Fruit fly (Drosophila melanogaster): ENCODE measurements around the gene PNUTS.

The PNUTS gene

dm6 chr2L:852647-853111 is 17.6 kb upstream of the PNUTS start, which contains the start of the genes CG4291 and kraken:
Gene CG4291, minus strand, starts transcription at chr2L:852730.
Gene kraken, plus strand, starts transcription at chr2L:852768.
- TF ChIP-seq bab1 (GFP tag; optimal IDR thresholded peaks at IDR 0.05): peak; percentile 72
- no peak for TF ChIP-seq Clk (GFP tag; optimal IDR thresholded peaks at IDR 0.05)
- TF ChIP-seq cic (GFP tag; optimal IDR thresholded peaks at IDR 0.05): peak; percentile 53
- peak; percentile 87 for TF ChIP-seq CG12768 (GFP tag; optimal IDR thresholded peaks at IDR 0.05)
- peak; percentile 51 for TF ChIP-seq CG11617 (GFP tag; optimal IDR thresholded peaks at IDR 0.05)
- TF ChIP-seq CG7045 (GFP tag; optimal IDR thresholded peaks at IDR 0.05): peak; percentile 45
- TF ChIP-seq CG5204 (GFP tag; optimal IDR thresholded peaks at IDR 0.05): no peak
- peak; percentile 91 for TF ChIP-seq Mnt (GFP tag; optimal IDR thresholded peaks at IDR 0.05)
- peak; percentile 39 for TF ChIP-seq pad (GFP tag; optimal IDR thresholded peaks at IDR 0.05)
- TF ChIP-seq CG1620 (GFP tag; optimal IDR thresholded peaks at IDR 0.05): peak; percentile 66
- TF ChIP-seq cnc (optimal IDR thresholded peaks at IDR 0.05): no peak
- peak; percentile 39 for TF ChIP-seq Crg-1 (GFP tag; optimal IDR thresholded peaks at IDR 0.05)
- TF ChIP-seq tj (GFP tag; optimal IDR thresholded peaks at IDR 0.05): peak; percentile 46
- TF ChIP-seq kay (GFP tag; ENCODE audit: borderline replicate concordance): no peak
- peak; percentile 25 for TF ChIP-seq Hr96 (GFP tag; optimal IDR thresholded peaks at IDR 0.05)
- peak; percentile 74 for TF ChIP-seq toe (GFP tag; optimal IDR thresholded peaks at IDR 0.05)
- peak; percentile 44 for TF ChIP-seq CG33017 (tag; optimal IDR thresholded peaks at IDR 0.05)
- TF ChIP-seq CG14711 (tag; optimal IDR thresholded peaks at IDR 0.05): peak; percentile 28
- TF ChIP-seq ovo (GFP tag; optimal IDR thresholded peaks at IDR 0.05): peak; percentile 48
- TF ChIP-seq CG7101 (tag; optimal IDR thresholded peaks at IDR 0.05): peak; percentile 63

- TF ChIP-seq Hr96 (GFP tag; optimal IDR thresholded peaks at IDR 0.05) (peak; percentile 21), bab1 (GFP tag; optimal IDR thresholded peaks at IDR 0.05) (peak; percentile 21), kay (GFP tag; ENCODE audit: borderline replicate concordance) (no peak), ovo (GFP tag; optimal IDR thresholded peaks at IDR 0.05) (peak; percentile 71), cic (GFP tag; optimal IDR thresholded peaks at IDR 0.05) (no peak), cnc (optimal IDR thresholded peaks at IDR 0.05) (no peak), pad (GFP tag; optimal IDR thresholded peaks at IDR 0.05) (peak; percentile 10), CG7101 (tag; optimal IDR thresholded peaks at IDR 0.05) (peak; percentile 64), Crg-1 (GFP tag; optimal IDR thresholded peaks at IDR 0.05) (peak; percentile 55), toe (GFP tag; optimal IDR thresholded peaks at IDR 0.05) (peak; percentile 42), CG7045 (GFP tag; optimal IDR thresholded peaks at IDR 0.05) (no peak), CG11617 (GFP tag; optimal IDR thresholded peaks at IDR 0.05) (no peak), CG1620 (GFP tag; optimal IDR thresholded peaks at IDR 0.05) (peak; percentile 9), CG33017 (tag; optimal IDR thresholded peaks at IDR 0.05) (peak; percentile 51), CG14711 (tag; optimal IDR thresholded peaks at IDR 0.05) (peak; percentile 31)
These were observed 15.2 kb upstream of the PNUTS start, which contains the start of gene CG13949 for dm6 chr2L:855052-855547. Gene CG13949, plus strand, starts transcription at chr2L:855337.

- TF ChIP-seq kay (GFP tag; ENCODE audit: borderline replicate concordance): no peak
- no peak for TF ChIP-seq toe (GFP tag; optimal IDR thresholded peaks at IDR 0.05)
- TF ChIP-seq pad (GFP tag; optimal IDR thresholded peaks at IDR 0.05): no peak
- TF ChIP-seq cic (GFP tag; optimal IDR thresholded peaks at IDR 0.05): peak; percentile 13
- no peak for TF ChIP-seq CG7045 (GFP tag; optimal IDR thresholded peaks at IDR 0.05)
- no peak for TF ChIP-seq CG11617 (GFP tag; optimal IDR thresholded peaks at IDR 0.05)
- TF ChIP-seq CG33017 (tag; optimal IDR thresholded peaks at IDR 0.05): no peak
- no peak for TF ChIP-seq Clk (GFP tag; optimal IDR thresholded peaks at IDR 0.05)
- no peak for TF ChIP-seq CG14711 (tag; optimal IDR thresholded peaks at IDR 0.05)
- TF ChIP-seq tj (GFP tag; optimal IDR thresholded peaks at IDR 0.05): no peak
- no peak for TF ChIP-seq Hr96 (GFP tag; optimal IDR thresholded peaks at IDR 0.05)
- peak; percentile 18 for TF ChIP-seq CG7101 (tag; optimal IDR thresholded peaks at IDR 0.05)
- no peak for TF ChIP-seq bab1 (GFP tag; optimal IDR thresholded peaks at IDR 0.05)
- TF ChIP-seq Crg-1 (GFP tag; optimal IDR thresholded peaks at IDR 0.05): peak; percentile 58
- no peak for TF ChIP-seq CG12768 (GFP tag; optimal IDR thresholded peaks at IDR 0.05)
- no peak for TF ChIP-seq cnc (optimal IDR thresholded peaks at IDR 0.05)
These were observed 14.3 kb upstream of the PNUTS start for dm6 chr2L:856001-856400.

dm6 chr2L:856690-857488 is 13.4 kb upstream of the PNUTS start:
- TF ChIP-seq Clk (GFP tag; optimal IDR thresholded peaks at IDR 0.05) (no peak), CG7101 (tag; optimal IDR thresholded peaks at IDR 0.05) (peak; percentile 57), CG33017 (tag; optimal IDR thresholded peaks at IDR 0.05) (peak; percentile 79), Mnt (GFP tag; optimal IDR thresholded peaks at IDR 0.05) (peak; percentile 10), CG14711 (tag; optimal IDR thresholded peaks at IDR 0.05) (peak; percentile 49)

dm6 chr2L:857897-858517 is 12.3 kb upstream of the PNUTS start:
- TF ChIP-seq kay (GFP tag; ENCODE audit: borderline replicate concordance): no peak
- no peak for TF ChIP-seq cnc (optimal IDR thresholded peaks at IDR 0.05)
- TF ChIP-seq pad (GFP tag; optimal IDR thresholded peaks at IDR 0.05): peak; percentile 10
- TF ChIP-seq CG33017 (tag; optimal IDR thresholded peaks at IDR 0.05): peak; percentile 68
- no peak for TF ChIP-seq cic (GFP tag; optimal IDR thresholded peaks at IDR 0.05)
- peak; percentile 26 for TF ChIP-seq Crg-1 (GFP tag; optimal IDR thresholded peaks at IDR 0.05)
- peak; percentile 50 for TF ChIP-seq CG7101 (tag; optimal IDR thresholded peaks at IDR 0.05)
- TF ChIP-seq Mnt (GFP tag; optimal IDR thresholded peaks at IDR 0.05): peak; percentile 29
- no peak for TF ChIP-seq bab1 (GFP tag; optimal IDR thresholded peaks at IDR 0.05)
- TF ChIP-seq CG11617 (GFP tag; optimal IDR thresholded peaks at IDR 0.05): peak; percentile 32
- peak; percentile 35 for TF ChIP-seq CG14711 (tag; optimal IDR thresholded peaks at IDR 0.05)
